Fruit fly (Drosophila melanogaster) whole organism, prepupa: ENCODE data around the gene Cyp4g15.
A peak's percentile ranks its signal among the peaks of the same experiment; 100 is the strongest.

Source experiments
- Blimp-1 ChIP-seq: fragments of 200-800 bp; sonication (Bioruptor generic); optimal IDR thresholded peaks from 3 replicates; lab custom pipeline; 2017; ENCODE audit warnings: missing biosample characterization, missing genetic modification characterization, mild to moderate bottlenecking, moderate library complexity, missing genetic modification reagents
- CG10631 ChIP-seq: fragments of 200-800 bp; sonication (Bioruptor generic); optimal IDR thresholded peaks from 2 replicates; lab custom pipeline; 2016; ENCODE audit warnings: missing biosample characterization, missing genetic modification characterization
- CG11294 ChIP-seq: fragments of 200-800 bp; sonication (Bioruptor generic); IDR thresholded peaks from 2 replicates; pipeline ENCODE4 v1.3.6; 2022; ENCODE audit warnings: missing biosample characterization, missing genetic modification characterization
- CG1621 ChIP-seq: fragments of 200-800 bp; sonication (Bioruptor generic); optimal IDR thresholded peaks from 3 replicates; lab custom pipeline; 2018; ENCODE audit warnings: missing biosample characterization, mild to moderate bottlenecking, missing genetic modification characterization
- CG16779 ChIP-seq: fragments of 200-800 bp; sonication (Bioruptor generic); optimal IDR thresholded peaks from 3 replicates; lab custom pipeline; 2017; ENCODE audit warnings: missing biosample characterization, mild to moderate bottlenecking, missing genetic modification characterization
- CG3032 ChIP-seq: fragments of 200-800 bp; optimal IDR thresholded peaks from 2 replicates; lab custom pipeline; 2019; ENCODE audit warnings: missing biosample characterization, mild to moderate bottlenecking, missing genetic modification characterization, moderate library complexity
- CG32006 ChIP-seq: fragments of 200-800 bp; sonication (Bioruptor generic); optimal IDR thresholded peaks from 3 replicates; lab custom pipeline; 2017; ENCODE audit warnings: missing biosample characterization, mild to moderate bottlenecking, missing genetic modification characterization
- CG34406 ChIP-seq: fragments of 200-800 bp; sonication (Bioruptor generic); optimal IDR thresholded peaks from 3 replicates; lab custom pipeline; 2016; ENCODE audit warnings: missing biosample characterization, missing genetic modification characterization
- CG3919 ChIP-seq: fragments of 200-800 bp; sonication (Bioruptor generic); optimal IDR thresholded peaks from 3 replicates; lab custom pipeline; 2016; ENCODE audit warnings: missing biosample characterization, missing genetic modification characterization
- CG6276 ChIP-seq: fragments of 200-800 bp; sonication (Bioruptor generic); optimal IDR thresholded peaks from 2 replicates; lab custom pipeline; 2017; ENCODE audit warnings: missing biosample characterization, mild to moderate bottlenecking, missing genetic modification characterization
- CG6792 ChIP-seq: fragments of 200-800 bp; sonication (Bioruptor generic); optimal IDR thresholded peaks from 3 replicates; lab custom pipeline; 2016; ENCODE audit warnings: missing biosample characterization, missing genetic modification characterization
- CG6808 ChIP-seq: fragments of 200-800 bp; sonication (Bioruptor generic); optimal IDR thresholded peaks from 3 replicates; lab custom pipeline; 2017; ENCODE audit warnings: missing biosample characterization, missing genetic modification characterization, mild to moderate bottlenecking, moderate library complexity, missing genetic modification reagents
- CG9139 ChIP-seq: fragments of 200-800 bp; sonication (Bioruptor generic); optimal IDR thresholded peaks from 3 replicates; lab custom pipeline; 2017; ENCODE audit warnings: missing biosample characterization, mild to moderate bottlenecking, missing genetic modification characterization
- Eip75B ChIP-seq: fragments of 200-800 bp; sonication (Bioruptor generic); optimal IDR thresholded peaks from 3 replicates; lab custom pipeline; 2016; ENCODE audit warnings: missing biosample characterization, missing genetic modification characterization
- Eip78C ChIP-seq: fragments of 200-800 bp; sonication (Bioruptor generic); peaks from one replicate; lab custom pipeline; 2016; ENCODE audit warnings: missing biosample characterization, missing genetic modification characterization
- Eip93F ChIP-seq: fragments of 200-800 bp; sonication (Bioruptor generic); optimal IDR thresholded peaks from 2 replicates; lab custom pipeline; 2016; ENCODE audit warnings: missing biosample characterization, mild to moderate bottlenecking, missing genetic modification characterization
- Ets21C ChIP-seq: fragments of 200-800 bp; sonication (Bioruptor generic); optimal IDR thresholded peaks from 3 replicates; lab custom pipeline; 2016; ENCODE audit warnings: missing biosample characterization, missing genetic modification characterization
- Ets96B ChIP-seq: fragments of 200-800 bp; optimal IDR thresholded peaks from 2 replicates; lab custom pipeline; 2019; ENCODE audit warnings: missing biosample characterization, mild to moderate bottlenecking, missing genetic modification characterization, moderate library complexity
- Gug ChIP-seq: fragments of 200-800 bp; sonication (Bioruptor generic); IDR thresholded peaks from 2 replicates; pipeline ENCODE4 v1.3.6; 2022; ENCODE audit warnings: missing biosample characterization, missing genetic modification characterization
- Hr39 ChIP-seq: fragments of 200-800 bp; sonication (Bioruptor generic); optimal IDR thresholded peaks from 2 replicates; lab custom pipeline; 2016; ENCODE audit warnings: missing biosample characterization, missing genetic modification characterization
- Lpt ChIP-seq: fragments of 200-800 bp; sonication (Bioruptor generic); optimal IDR thresholded peaks from 3 replicates; lab custom pipeline; 2016; ENCODE audit warnings: missing biosample characterization, missing genetic modification characterization
- Met ChIP-seq: fragments of 200-800 bp; sonication (Bioruptor generic); optimal IDR thresholded peaks from 3 replicates; lab custom pipeline; 2016; ENCODE audit warnings: missing biosample characterization, missing genetic modification characterization
- OdsH ChIP-seq: fragments of 200-800 bp; sonication (Bioruptor generic); optimal IDR thresholded peaks from 3 replicates; lab custom pipeline; 2016; ENCODE audit warnings: missing biosample characterization, missing genetic modification characterization
- Sox14 ChIP-seq: fragments of 200-800 bp; sonication (Bioruptor generic); optimal IDR thresholded peaks from 3 replicates; lab custom pipeline; 2016; ENCODE audit warnings: missing biosample characterization, missing genetic modification characterization
- achi ChIP-seq: fragments of 200-800 bp; sonication (Bioruptor generic); optimal IDR thresholded peaks from 3 replicates; lab custom pipeline; 2016; ENCODE audit warnings: missing biosample characterization, missing genetic modification characterization
- acj6 ChIP-seq: fragments of 200-800 bp; sonication (Bioruptor generic); optimal IDR thresholded peaks from 3 replicates; lab custom pipeline; 2016; ENCODE audit warnings: missing biosample characterization, missing genetic modification characterization
- dac ChIP-seq: fragments of 200-800 bp; sonication (Bioruptor generic); optimal IDR thresholded peaks from 2 replicates; lab custom pipeline; 2017; ENCODE audit warnings: missing biosample characterization, mild to moderate bottlenecking, missing genetic modification characterization
- dsx ChIP-seq: fragments of 200-800 bp; optimal IDR thresholded peaks from 3 replicates; lab custom pipeline; 2019; ENCODE audit warnings: missing biosample characterization, mild to moderate bottlenecking, missing genetic modification characterization, moderate library complexity; ENCODE audit not compliant: poor library complexity, severe bottlenecking
- fd59A ChIP-seq: fragments of 200-800 bp; sonication (Bioruptor generic); optimal IDR thresholded peaks from 2 replicates; lab custom pipeline; 2017; ENCODE audit warnings: missing biosample characterization, mild to moderate bottlenecking, missing genetic modification characterization, missing genetic modification reagents
- fkh ChIP-seq: fragments of 200-800 bp; sonication (Bioruptor generic); optimal IDR thresholded peaks from 3 replicates; lab custom pipeline; 2017; ENCODE audit warnings: missing biosample characterization, mild to moderate bottlenecking, missing genetic modification characterization, moderate library complexity
- net ChIP-seq: fragments of 200-800 bp; sonication (Bioruptor generic); optimal IDR thresholded peaks from 3 replicates; lab custom pipeline; 2016; ENCODE audit warnings: missing biosample characterization, missing genetic modification characterization
- spab ChIP-seq: fragments of 200-800 bp; sonication (Bioruptor generic); optimal IDR thresholded peaks from 2 replicates; lab custom pipeline; 2017; ENCODE audit warnings: missing biosample characterization, mild to moderate bottlenecking, missing genetic modification characterization, missing genetic modification reagents
- svp ChIP-seq: fragments of 200-800 bp; sonication (Bioruptor generic); peaks from one replicate; lab custom pipeline; 2016; ENCODE audit warnings: missing biosample characterization, missing genetic modification characterization
- topi ChIP-seq: fragments of 200-800 bp; sonication (Bioruptor generic); optimal IDR thresholded peaks from 3 replicates; lab custom pipeline; 2016; ENCODE audit warnings: missing biosample characterization, missing genetic modification characterization
- vri ChIP-seq: fragments of 200-800 bp; sonication (Bioruptor generic); optimal IDR thresholded peaks from 3 replicates; lab custom pipeline; 2016; ENCODE audit warnings: missing biosample characterization, mild to moderate bottlenecking, missing genetic modification characterization

The Cyp4g15 gene

DNA sequence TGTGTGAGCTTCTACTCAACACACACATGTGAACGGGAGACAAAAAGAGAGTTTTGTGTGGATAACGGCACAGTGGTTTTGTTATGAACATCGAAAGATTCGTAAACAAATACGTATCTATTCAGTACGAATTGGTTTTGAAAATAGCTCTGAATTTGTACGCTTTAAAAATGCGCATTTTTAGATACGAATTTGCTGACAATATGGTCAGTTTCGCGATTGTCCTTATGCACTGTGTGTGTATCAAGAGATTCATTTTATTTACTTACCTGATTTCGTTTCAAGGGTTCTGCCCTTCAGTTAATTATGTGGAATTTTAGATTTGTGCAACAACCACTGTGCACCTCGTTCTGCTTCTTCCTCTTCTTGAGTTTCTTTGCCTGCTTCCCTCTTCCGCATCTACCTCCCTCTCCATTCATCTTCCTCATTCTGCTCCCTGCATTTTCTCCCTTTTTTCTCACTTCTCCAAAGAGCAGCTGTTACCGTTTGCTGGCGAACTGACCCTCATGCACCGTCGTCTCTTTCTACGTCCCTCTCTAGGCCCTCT is 17.9 kb downstream of the Cyp4g15 start (continued):
- TF ChIP-seq CG32006 (GFP tag; lab: Kevin White, UChicago) (peak; percentile 92), Ets21C (GFP tag; lab: Kevin White, UChicago) (peak; percentile 96), Eip93F (GFP tag; lab: Kevin White, UChicago) (peak; percentile 73), topi (GFP tag; lab: Kevin White, UChicago) (peak; percentile 97), Blimp-1 (peak; percentile 83), CG34406 (GFP tag; lab: Kevin White, UChicago) (peak; percentile 94), fkh (peak; percentile 50), Eip78C (GFP tag; lab: Kevin White, UChicago) (peak; percentile 98), Ets96B (tag; lab: Kevin White, UChicago) (peak; percentile 94)

DNA sequence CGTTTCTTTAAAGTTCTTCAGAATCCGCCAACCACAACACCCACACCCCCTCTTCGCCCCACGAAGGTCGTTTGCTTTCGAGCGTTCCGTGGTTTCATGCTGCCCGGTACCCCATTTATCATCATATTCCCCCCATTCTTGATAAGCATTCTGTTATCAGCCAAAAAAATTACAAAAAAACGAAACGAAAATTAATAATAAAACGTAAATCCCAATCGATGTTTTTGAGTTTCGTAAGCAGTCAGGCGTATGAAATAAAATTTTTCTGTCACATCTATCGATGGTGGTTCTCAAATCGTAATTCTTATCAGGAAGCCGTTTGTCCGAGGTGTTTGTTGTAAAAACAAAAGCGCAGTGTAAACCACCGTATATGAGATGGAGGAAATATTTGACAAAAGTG is 18.6 kb downstream of the Cyp4g15 start:
- no peak for TF ChIP-seq CG1621
- peak; percentile 80 for TF ChIP-seq vri

DNA sequence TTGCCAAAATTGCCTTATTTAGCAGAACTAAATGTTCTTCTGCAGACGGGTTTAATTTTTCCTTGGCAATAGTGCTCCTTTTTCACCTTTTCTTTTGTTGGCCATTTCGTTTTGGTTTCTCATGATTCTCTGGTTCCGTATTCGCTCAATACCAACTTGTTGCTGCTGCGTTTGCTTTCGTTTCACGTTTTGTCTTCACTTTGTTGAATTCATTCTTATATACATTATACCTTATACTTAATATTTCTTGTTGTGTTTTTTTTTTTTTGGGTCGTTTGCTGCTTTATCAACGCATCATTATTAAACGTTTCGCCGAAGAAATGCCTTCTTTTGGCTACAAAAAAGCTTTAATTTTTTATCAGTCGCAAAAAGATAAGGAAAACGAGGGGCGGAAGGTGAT is 19.4 kb downstream of the Cyp4g15 start:
- TF ChIP-seq CG9139 (GFP tag; lab: Kevin White, UChicago) (no peak), dsx (no peak), acj6 (GFP tag; lab: Kevin White, UChicago) (no peak), vri (peak; percentile 40), CG3032 (tag; lab: Kevin White, UChicago) (no peak), CG16779 (tag; lab: Kevin White, UChicago) (no peak), svp (GFP tag; lab: Kevin White, UChicago) (peak; percentile 55), CG6808 (GFP tag; lab: Kevin White, UChicago) (no peak), Ets21C (GFP tag; lab: Kevin White, UChicago) (no peak), Eip93F (GFP tag; lab: Kevin White, UChicago) (peak; percentile 49), Hr39 (GFP tag; lab: Kevin White, UChicago) (no peak), Lpt (GFP tag; lab: Kevin White, UChicago) (no peak), CG3919 (no peak), dac (GFP tag; lab: Kevin White, UChicago) (no peak), Met (GFP tag; lab: Kevin White, UChicago) (no peak), Ets96B (tag; lab: Kevin White, UChicago) (no peak), Gug (GFP tag; lab: Robert Waterston, UW) (no peak), Eip75B (GFP tag; lab: Kevin White, UChicago) (no peak), spab (GFP tag; lab: Kevin White, UChicago) (no peak), net (no peak), fd59A (GFP tag; lab: Kevin White, UChicago) (no peak), CG10631 (GFP tag; lab: Kevin White, UChicago) (no peak), CG6276 (no peak), CG6792 (GFP tag; lab: Kevin White, UChicago) (no peak), CG1621 (no peak), OdsH (GFP tag; lab: Kevin White, UChicago) (no peak)

DNA sequence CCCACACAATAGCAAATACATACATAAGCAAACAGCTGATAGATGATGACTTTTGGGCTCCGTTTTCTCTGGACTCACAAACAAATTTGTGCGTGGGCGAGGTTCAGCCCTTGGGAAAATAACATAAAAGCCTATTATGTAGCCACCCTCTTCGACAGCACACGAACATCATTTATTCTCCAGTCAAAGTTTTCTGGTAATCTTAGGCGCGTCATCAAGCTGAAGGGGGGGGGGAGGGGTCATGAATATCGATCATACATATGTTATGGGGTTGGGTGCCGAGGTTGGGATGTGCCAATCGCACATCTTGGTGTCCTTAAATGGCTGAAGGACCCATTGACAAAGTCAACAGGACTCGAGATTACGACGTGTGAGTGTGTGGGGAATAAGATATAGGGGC is 21.3 kb downstream of the Cyp4g15 start:
- TF ChIP-seq achi (GFP tag; lab: Kevin White, UChicago) (no peak), Ets96B (tag; lab: Kevin White, UChicago) (no peak), CG11294 (GFP tag; lab: Robert Waterston, UW) (no peak), svp (GFP tag; lab: Kevin White, UChicago) (no peak), Sox14 (GFP tag; lab: Kevin White, UChicago) (no peak), Eip75B (GFP tag; lab: Kevin White, UChicago) (no peak), CG10631 (GFP tag; lab: Kevin White, UChicago) (no peak), fd59A (GFP tag; lab: Kevin White, UChicago) (no peak), CG6276 (no peak)
